Worm (Caenorhabditis elegans): ENCODE results near the gene fbxb-83.

The fbxb-83 gene

ce11 chrIII:180963-181362, 36.0 kb upstream of the fbxb-83 start, which contains the start of gene F40G9.5:
Gene F40G9.5, plus strand, starts transcription at chrIII:181263.
- no peak for TF ChIP-seq M03D4.4 (tag; optimal IDR thresholded peaks at IDR 0.05)

- TF ChIP-seq cnd-1 (tag; optimal IDR thresholded peaks at IDR 0.05) (peak; percentile 60), lin-32 (GFP tag; optimal IDR thresholded peaks at IDR 0.05) (no peak), mls-2 (tag; optimal IDR thresholded peaks at IDR 0.05) (peak; percentile 38), nhr-2 (tag; optimal IDR thresholded peaks at IDR 0.05) (peak; percentile 32), zip-8 (tag; optimal IDR thresholded peaks at IDR 0.05) (peak; percentile 67), sem-2 (GFP tag; optimal IDR thresholded peaks at IDR 0.05) (no peak), mab-5 (tag; optimal IDR thresholded peaks at IDR 0.05) (no peak), ztf-11 (tag; optimal IDR thresholded peaks at IDR 0.05) (no peak), M03D4.4 (tag; optimal IDR thresholded peaks at IDR 0.05) (no peak)
Measured at ce11 chrIII:179123-179592, 34.1 kb upstream of the fbxb-83 start, which contains the start of gene F40G9.6. Gene F40G9.6, plus strand, starts transcription at chrIII:179542.

ce11 chrIII:178126-178525, 33.1 kb upstream of the fbxb-83 start:
- TF ChIP-seq mls-2 (tag; optimal IDR thresholded peaks at IDR 0.05) (no peak), lin-13 (tag; optimal IDR thresholded peaks at IDR 0.05) (no peak), tbx-8 (GFP tag; optimal IDR thresholded peaks at IDR 0.05) (peak; percentile 23), flh-1 (GFP tag; optimal IDR thresholded peaks at IDR 0.05) (no peak), nhr-237 (tag; optimal IDR thresholded peaks at IDR 0.05) (no peak), bed-3 (GFP tag; optimal IDR thresholded peaks at IDR 0.05) (no peak), blmp-1 (tag; optimal IDR thresholded peaks at IDR 0.05) (no peak), drap-1 (GFP tag; optimal IDR thresholded peaks at IDR 0.05) (no peak)

ce11 chrIII:177715-178114, 32.7 kb upstream of the fbxb-83 start, which contains the start of gene F40G9.14:
Gene F40G9.14, minus strand, starts transcription at chrIII:177815.
- TF ChIP-seq nhr-12 (tag; optimal IDR thresholded peaks at IDR 0.05) (no peak), nhr-237 (tag; optimal IDR thresholded peaks at IDR 0.05) (no peak), sem-2 (GFP tag; optimal IDR thresholded peaks at IDR 0.05) (no peak), zip-8 (tag; optimal IDR thresholded peaks at IDR 0.05) (no peak), blmp-1 (tag; optimal IDR thresholded peaks at IDR 0.05) (no peak), flh-1 (GFP tag; optimal IDR thresholded peaks at IDR 0.05) (no peak), hlh-1 (tag; optimal IDR thresholded peaks at IDR 0.05) (no peak), unc-120 (tag; optimal IDR thresholded peaks at IDR 0.05; ENCODE audit: poor library complexity, severe bottlenecking) (no peak), unc-62 (GFP tag; optimal IDR thresholded peaks at IDR 0.05) (no peak), ceh-83 (GFP tag; optimal IDR thresholded peaks at IDR 0.05) (no peak), ceh-43 (GFP tag; optimal IDR thresholded peaks at IDR 0.05) (no peak), nhr-28 (tag; optimal IDR thresholded peaks at IDR 0.05) (no peak), ceh-39 (tag; optimal IDR thresholded peaks at IDR 0.05) (no peak)

- no peak for TF ChIP-seq nhr-2 (tag; optimal IDR thresholded peaks at IDR 0.05)
Measured at ce11 chrIII:175733-176132, 30.7 kb upstream of the fbxb-83 start, which contains the start of gene clec-148. Gene clec-148, minus strand, starts transcription at chrIII:175833.

- no peak for TF ChIP-seq hlh-1 (tag; optimal IDR thresholded peaks at IDR 0.05)
- no peak for TF ChIP-seq mep-1 (tag; optimal IDR thresholded peaks at IDR 0.05)
- no peak for TF ChIP-seq ces-1 (GFP tag; optimal IDR thresholded peaks at IDR 0.05)
- TF ChIP-seq pha-4 (tag; optimal IDR thresholded peaks at IDR 0.05): no peak
- no peak for TF ChIP-seq lin-32 (GFP tag; optimal IDR thresholded peaks at IDR 0.05)
- TF ChIP-seq unc-39 (tag; optimal IDR thresholded peaks at IDR 0.05): no peak
- no peak for TF ChIP-seq blmp-1 (tag; optimal IDR thresholded peaks at IDR 0.05)
- TF ChIP-seq unc-120 (tag; optimal IDR thresholded peaks at IDR 0.05; ENCODE audit: poor library complexity, severe bottlenecking): no peak
- TF ChIP-seq ceh-39 (tag; optimal IDR thresholded peaks at IDR 0.05): no peak
- no peak for TF ChIP-seq sptf-1 (tag; optimal IDR thresholded peaks at IDR 0.05)
- no peak for TF ChIP-seq mls-2 (tag; optimal IDR thresholded peaks at IDR 0.05)
- TF ChIP-seq elt-3 (tag; optimal IDR thresholded peaks at IDR 0.05): no peak
- TF ChIP-seq nhr-28 (tag; optimal IDR thresholded peaks at IDR 0.05): no peak
- no peak for TF ChIP-seq snpc-4 (tag; optimal IDR thresholded peaks at IDR 0.05)
- no peak for TF ChIP-seq M03D4.4 (tag; optimal IDR thresholded peaks at IDR 0.05)
- no peak for TF ChIP-seq ham-2 (GFP tag; optimal IDR thresholded peaks at IDR 0.05)
Measured at ce11 chrIII:173501-173900, 28.5 kb upstream of the fbxb-83 start, which contains the start of gene F40G9.19. Gene F40G9.19, plus strand, starts transcription at chrIII:173801.

All from whole organism, mixed stage, embryonic.